Worm (Caenorhabditis elegans): Measurements from ENCODE around the gene F09C6.16.
"Not testable (repeated sequence)": the region's sequence is repeated elsewhere in the genome, so short reads cannot be mapped to it uniquely, and the experiment has no call there.

Gene F09C6.16

ce11 chrV:16950036-16950435, 40.3 kb upstream of the F09C6.16 start:
- no peak for TF ChIP-seq isw-1 (GFP tag; IDR thresholded peaks at IDR 0.05)
- TF ChIP-seq ztf-11 (tag; optimal IDR thresholded peaks at IDR 0.05), result no peak
- no peak for TF ChIP-seq nhr-85 (tag)
- TF ChIP-seq nhr-84 (tag; optimal IDR thresholded peaks at IDR 0.05), result no peak
- no peak for TF ChIP-seq grh-1 (GFP tag; IDR thresholded peaks at IDR 0.05)
- no peak for TF ChIP-seq blmp-1 (tag; optimal IDR thresholded peaks at IDR 0.05)
- TF ChIP-seq fkh-8 (tag; optimal IDR thresholded peaks at IDR 0.05), result no peak
- no peak for TF ChIP-seq Y116A8C.19 (tag; optimal IDR thresholded peaks at IDR 0.05; ENCODE audit: borderline replicate concordance)
- no peak for TF ChIP-seq lin-35 (GFP tag; optimal IDR thresholded peaks at IDR 0.05)
- TF ChIP-seq sup-37 (GFP tag; optimal IDR thresholded peaks at IDR 0.05), result no peak

DNA sequence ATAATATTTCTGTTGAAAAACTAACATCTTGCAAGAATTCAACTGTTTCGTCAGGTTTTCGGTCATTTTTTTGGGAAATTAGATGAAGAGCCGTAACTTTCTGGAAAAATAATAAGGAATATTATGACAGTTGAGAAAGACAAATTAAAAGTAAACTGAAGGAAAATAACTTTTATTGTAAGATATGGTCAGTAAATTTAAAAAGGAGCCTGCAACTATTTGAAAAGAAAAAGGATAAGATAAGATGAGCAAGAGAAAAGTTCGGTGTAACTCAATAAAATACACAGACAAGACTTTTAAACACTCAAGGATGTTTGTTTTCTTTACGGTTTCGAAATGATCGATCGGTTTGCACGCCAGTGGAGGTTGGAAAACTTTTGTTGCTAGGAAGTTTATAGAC, 39.8 kb upstream of the F09C6.16 start, which contains the start of gene fbxa-111:
fbxa-111 (minus strand) TSS at position 101 of the 400 bp plus-strand sequence.
- TF ChIP-seq elt-2, C34B4.2, fos-1 (tag; optimal IDR thresholded peaks at IDR 0.05): not testable (repeated sequence)

DNA sequence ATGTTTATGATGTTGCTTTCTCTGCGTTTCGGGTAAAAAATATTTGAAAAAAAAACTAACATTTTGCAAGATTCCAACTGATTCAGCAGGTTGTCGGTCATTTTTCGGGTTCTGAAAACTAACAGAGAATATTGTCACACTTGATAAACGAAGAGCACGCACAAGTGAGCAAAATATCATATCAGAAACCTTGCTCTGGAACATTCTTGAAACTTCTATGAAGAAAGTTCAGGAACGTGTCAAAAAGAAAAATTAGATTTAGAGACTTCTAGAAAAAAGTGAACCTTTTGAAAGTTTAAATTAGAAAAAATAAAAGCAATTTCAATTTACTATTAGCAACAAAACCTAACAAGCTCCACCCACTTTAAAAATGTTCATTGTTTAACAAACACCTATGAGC, 38.2 kb upstream of the F09C6.16 start, which contains the start of gene fbxa-112:
fbxa-112 (minus strand) TSS at position 101 of the 400 bp plus-strand sequence.
- not testable (repeated sequence) for TF ChIP-seq isw-1 (GFP tag; IDR thresholded peaks at IDR 0.05); lin-39 (tag; optimal IDR thresholded peaks at IDR 0.05); nhr-11 (tag; optimal IDR thresholded peaks at IDR 0.05)

DNA sequence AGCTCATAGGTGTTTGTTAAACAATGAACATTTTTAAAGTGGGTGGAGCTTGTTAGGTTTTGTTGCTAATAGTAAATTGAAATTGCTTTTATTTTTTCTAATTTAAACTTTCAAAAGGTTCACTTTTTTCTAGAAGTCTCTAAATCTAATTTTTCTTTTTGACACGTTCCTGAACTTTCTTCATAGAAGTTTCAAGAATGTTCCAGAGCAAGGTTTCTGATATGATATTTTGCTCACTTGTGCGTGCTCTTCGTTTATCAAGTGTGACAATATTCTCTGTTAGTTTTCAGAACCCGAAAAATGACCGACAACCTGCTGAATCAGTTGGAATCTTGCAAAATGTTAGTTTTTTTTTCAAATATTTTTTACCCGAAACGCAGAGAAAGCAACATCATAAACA, 29.0 kb upstream of the F09C6.16 start, which contains the start of gene fbxa-148:
fbxa-148 (plus strand) TSS at position 301 of the 400 bp plus-strand sequence.
- not testable (repeated sequence) for TF ChIP-seq nhr-47, xbp-1, nhr-12 (tag; optimal IDR thresholded peaks at IDR 0.05)

DNA sequence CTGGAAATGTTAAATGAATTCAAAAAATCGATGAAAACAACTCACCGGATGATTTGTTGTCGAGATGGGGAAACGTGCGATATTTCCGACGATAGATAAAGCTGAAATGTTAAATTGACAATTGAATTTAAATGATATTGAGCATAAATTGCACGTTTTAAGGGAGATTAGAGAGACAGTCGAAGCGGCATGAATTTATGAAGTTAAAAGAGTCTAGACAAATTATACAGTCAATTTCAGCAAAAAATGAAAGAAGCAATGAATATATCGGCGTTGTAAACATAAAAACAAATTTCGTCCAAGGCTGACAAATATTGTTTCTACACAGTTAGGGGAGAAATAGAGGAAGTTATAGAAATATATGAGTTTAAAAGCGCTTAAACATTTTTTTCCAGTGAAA, 17.6 kb upstream of the F09C6.16 start, which contains the start of gene Y102A5C.36:
Y102A5C.36 (minus strand) TSS at position 101 of the 400 bp plus-strand sequence.
- TF ChIP-seq ceh-8 (GFP tag; optimal IDR thresholded peaks at IDR 0.05) (no peak), nhr-11 (tag; optimal IDR thresholded peaks at IDR 0.05) (no peak), snu-23 (GFP tag; optimal IDR thresholded peaks at IDR 0.05) (no peak), nhr-77 (tag; optimal IDR thresholded peaks at IDR 0.05) (no peak), sup-37 (GFP tag; optimal IDR thresholded peaks at IDR 0.05) (no peak), vab-15 (tag; optimal IDR thresholded peaks at IDR 0.05) (no peak)

DNA sequence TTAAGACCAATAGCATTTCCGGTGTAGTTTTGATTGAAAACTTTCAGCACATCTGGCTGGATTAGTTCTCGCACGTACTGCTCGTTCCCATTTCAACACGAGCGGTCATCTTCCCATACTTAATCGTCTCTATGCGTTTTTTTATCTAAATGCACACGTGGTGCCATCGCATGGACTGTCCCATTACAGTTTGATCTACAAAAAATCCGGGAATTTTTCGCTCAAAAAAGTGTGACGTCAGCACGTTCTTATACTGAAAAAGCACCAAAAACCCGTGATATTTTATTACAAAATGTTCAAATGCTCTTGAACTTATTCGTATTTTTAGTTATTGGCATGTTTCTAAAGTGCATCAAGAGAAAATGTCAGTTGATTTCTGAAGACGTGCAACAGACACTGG, 12.2 kb upstream of the F09C6.16 start, which contains the start of gene Y102A5C.4:
Y102A5C.4 (plus strand) TSS at position 301 of the 400 bp plus-strand sequence.
- no peak for TF ChIP-seq skn-1 (tag; optimal IDR thresholded peaks at IDR 0.05)
- TF ChIP-seq unc-62 (GFP tag; optimal IDR thresholded peaks at IDR 0.05), result no peak
- no peak for TF ChIP-seq lin-15B (tag; optimal IDR thresholded peaks at IDR 0.05)
- TF ChIP-seq grh-1 (GFP tag; IDR thresholded peaks at IDR 0.05), result no peak
- TF ChIP-seq dpl-1 (GFP tag; optimal IDR thresholded peaks at IDR 0.05), result no peak
- no peak for TF ChIP-seq hlh-17 (GFP tag; optimal IDR thresholded peaks at IDR 0.05; ENCODE audit: borderline replicate concordance)
- TF ChIP-seq Y116A8C.19 (tag; optimal IDR thresholded peaks at IDR 0.05; ENCODE audit: borderline replicate concordance), result no peak
- no peak for TF ChIP-seq ets-5 (GFP tag; IDR thresholded peaks at IDR 0.05)
- TF ChIP-seq dsc-1 (tag; optimal IDR thresholded peaks at IDR 0.05), result no peak
- TF ChIP-seq C16A3.4 (tag; optimal IDR thresholded peaks at IDR 0.05), result no peak
- no peak for TF ChIP-seq nhr-90 (tag; optimal IDR thresholded peaks at IDR 0.05; ENCODE audit: poor library complexity)
- no peak for TF ChIP-seq mep-1 (tag; optimal IDR thresholded peaks at IDR 0.05)

All from whole organism, L1 larva.